Worm (Caenorhabditis elegans): ENCODE data around the gene gcy-37.

gcy-37 gene

ce11 chrIV:2127375-2127774, 31.6 kb downstream of the gcy-37 start:
- TF ChIP-seq ZK546.5 (tag; optimal IDR thresholded peaks at IDR 0.05) (no peak), unc-55 (GFP tag; optimal IDR thresholded peaks at IDR 0.05) (no peak), nhr-237 (tag; optimal IDR thresholded peaks at IDR 0.05) (no peak), mbf-1 (tag; optimal IDR thresholded peaks at IDR 0.05) (no peak), blmp-1 (tag; optimal IDR thresholded peaks at IDR 0.05; ENCODE audit: insufficient read depth) (no peak), nhr-6 (tag; optimal IDR thresholded peaks at IDR 0.05) (no peak)

- TF ChIP-seq lsy-2 (tag; optimal IDR thresholded peaks at IDR 0.05) (no peak), F13H6.1 (tag; optimal IDR thresholded peaks at IDR 0.05) (no peak), elt-1 (tag; optimal IDR thresholded peaks at IDR 0.05) (no peak), ztf-1 (GFP tag; conservative IDR thresholded peaks at IDR 0.05) (no peak), C34F6.9 (tag; optimal IDR thresholded peaks at IDR 0.05) (no peak), blmp-1 (tag; optimal IDR thresholded peaks at IDR 0.05; ENCODE audit: insufficient read depth) (no peak), ZK546.5 (tag; optimal IDR thresholded peaks at IDR 0.05) (no peak), Y55F3AM.14 (GFP tag; optimal IDR thresholded peaks at IDR 0.05) (no peak), snpc-4 (tag; optimal IDR thresholded peaks at IDR 0.05) (no peak), elt-3 (tag; optimal IDR thresholded peaks at IDR 0.05) (no peak), sma-3 (GFP tag; optimal IDR thresholded peaks at IDR 0.05) (no peak), dmd-4 (tag; optimal IDR thresholded peaks at IDR 0.05) (no peak), fos-1 (tag; optimal IDR thresholded peaks at IDR 0.05) (no peak), nhr-25 (tag; optimal IDR thresholded peaks at IDR 0.05) (no peak)
Observed at ce11 chrIV:2122488-2122887, 36.5 kb downstream of the gcy-37 start, which contains the start of gene glb-7. Gene glb-7 (plus strand): TSS chrIV:2122788.

ce11 chrIV:2117268-2117667, 41.7 kb downstream of the gcy-37 start:
- no peak for TF ChIP-seq ztf-11 (tag; optimal IDR thresholded peaks at IDR 0.05)
- TF ChIP-seq unc-39 (tag; optimal IDR thresholded peaks at IDR 0.05), result no peak
- no peak for TF ChIP-seq dmd-4 (tag; optimal IDR thresholded peaks at IDR 0.05)
- no peak for TF ChIP-seq zag-1 (tag; optimal IDR thresholded peaks at IDR 0.05)
- no peak for TF ChIP-seq lin-11 (tag; optimal IDR thresholded peaks at IDR 0.05)
- TF ChIP-seq mab-5 (tag; optimal IDR thresholded peaks at IDR 0.05), result no peak
- TF ChIP-seq sem-4 (tag; optimal IDR thresholded peaks at IDR 0.05), result no peak
- TF ChIP-seq lin-39 (tag; optimal IDR thresholded peaks at IDR 0.05), result no peak
- TF ChIP-seq lsy-2 (tag; optimal IDR thresholded peaks at IDR 0.05), result no peak
- TF ChIP-seq gmeb-1 (tag; optimal IDR thresholded peaks at IDR 0.05), result no peak
- no peak for TF ChIP-seq aly-2 (tag; optimal IDR thresholded peaks at IDR 0.05)
- no peak for TF ChIP-seq egl-27 (tag; optimal IDR thresholded peaks at IDR 0.05)
- TF ChIP-seq lin-13 (GFP tag; optimal IDR thresholded peaks at IDR 0.05), result no peak
- no peak for TF ChIP-seq sma-3 (GFP tag; optimal IDR thresholded peaks at IDR 0.05)
- TF ChIP-seq nhr-129 (tag; optimal IDR thresholded peaks at IDR 0.05), result no peak
- no peak for TF ChIP-seq ztf-4 (tag; optimal IDR thresholded peaks at IDR 0.05)

ce11 chrIV:2114337-2114736, 44.6 kb downstream of the gcy-37 start, which contains the start of gene xbx-4:
Gene xbx-4 (plus strand): TSS chrIV:2114637.
- TF ChIP-seq peb-1 (tag; optimal IDR thresholded peaks at IDR 0.05), result no peak
- TF ChIP-seq ztf-4 (tag; optimal IDR thresholded peaks at IDR 0.05), result no peak
- no peak for TF ChIP-seq sma-3 (GFP tag; optimal IDR thresholded peaks at IDR 0.05)
- no peak for TF ChIP-seq crh-2 (tag; optimal IDR thresholded peaks at IDR 0.05)
- TF ChIP-seq unc-39 (tag; optimal IDR thresholded peaks at IDR 0.05), result no peak
- TF ChIP-seq nhr-129 (tag; optimal IDR thresholded peaks at IDR 0.05), result no peak
- no peak for TF ChIP-seq ceh-16 (tag; optimal IDR thresholded peaks at IDR 0.05)
- TF ChIP-seq egl-27 (tag; optimal IDR thresholded peaks at IDR 0.05), result no peak
- no peak for TF ChIP-seq nhr-25 (tag; optimal IDR thresholded peaks at IDR 0.05)
- no peak for TF ChIP-seq sma-9 (GFP tag; optimal IDR thresholded peaks at IDR 0.05)
- TF ChIP-seq sma-9 (tag; optimal IDR thresholded peaks at IDR 0.05), result no peak
- no peak for TF ChIP-seq skn-1 (tag; optimal IDR thresholded peaks at IDR 0.05)
- TF ChIP-seq lin-39 (tag; optimal IDR thresholded peaks at IDR 0.05), result no peak
